Fruit fly (Drosophila melanogaster): Measurements from ENCODE around the gene Gr22e.

Gr22e gene

DNA sequence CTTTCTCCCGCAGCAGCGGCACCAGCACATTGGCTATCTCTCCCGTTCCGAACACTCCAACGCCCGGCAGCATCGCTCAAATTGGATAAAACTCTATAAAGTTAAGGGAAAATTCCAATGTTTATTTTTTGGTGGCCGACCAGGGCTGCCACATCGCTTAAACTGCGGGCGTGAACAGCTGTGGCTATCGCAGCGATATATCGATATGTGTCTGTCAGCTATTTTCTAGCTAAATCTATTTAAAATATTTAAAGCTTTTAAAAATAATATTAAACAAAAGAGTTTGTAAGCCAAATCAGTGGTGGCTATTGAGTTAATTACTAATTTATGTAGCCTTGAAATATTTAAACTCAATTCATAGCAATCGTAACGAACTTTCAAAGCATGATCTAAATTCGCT, 31.9 kb upstream of the Gr22e start, which contains the start of the genes CG17712 and CG17648 (continued):
- peak; percentile 71; the same call in 2 of the 3 replicates for TF ChIP-seq CG7963 (GFP tag; IDR thresholded peaks at IDR 0.05; ENCODE audit: partially characterized antibody)
- TF ChIP-seq knrl (GFP tag; IDR thresholded peaks at IDR 0.05; ENCODE audit: partially characterized antibody): peak; percentile 85
- no peak for TF ChIP-seq CG4424 (GFP tag; optimal IDR thresholded peaks at IDR 0.05)
- TF ChIP-seq Eip74EF (GFP tag; optimal IDR thresholded peaks at IDR 0.05): no peak
- peak; percentile 60; the same call in 1 of the 3 replicates for TF ChIP-seq mld (GFP tag; IDR thresholded peaks at IDR 0.05; ENCODE audit: partially characterized antibody)
- TF ChIP-seq HLH4C (GFP tag; IDR thresholded peaks at IDR 0.05; ENCODE audit: partially characterized antibody): peak; percentile 74
- TF ChIP-seq insv (GFP tag; optimal IDR thresholded peaks at IDR 0.05): no peak
- no peak for TF ChIP-seq pfk (GFP tag; optimal IDR thresholded peaks at IDR 0.05)
- peak; percentile 70 for TF ChIP-seq ato (GFP tag; IDR thresholded peaks at IDR 0.05; ENCODE audit: partially characterized antibody)
- peak; percentile 38; the same call in 1 of the 2 replicates for TF ChIP-seq NFAT (GFP tag; IDR thresholded peaks at IDR 0.05)
- no peak for TF ChIP-seq CG10321 (GFP tag; IDR thresholded peaks at IDR 0.05)
- no peak for TF ChIP-seq CG12299 (tag; optimal IDR thresholded peaks at IDR 0.05)
- TF ChIP-seq CG16813 (GFP tag; IDR thresholded peaks at IDR 0.05; ENCODE audit: partially characterized antibody): peak; percentile 82
- TF ChIP-seq HmgZ (tag; optimal IDR thresholded peaks at IDR 0.05): no peak
- peak; percentile 64 for TF ChIP-seq CG4617 (GFP tag; optimal IDR thresholded peaks at IDR 0.05; ENCODE audit: borderline replicate concordance)
- TF ChIP-seq nerfin-1 (tag; optimal IDR thresholded peaks at IDR 0.05): peak; percentile 15
- peak; percentile 45 for TF ChIP-seq sd (tag; optimal IDR thresholded peaks at IDR 0.05)
- TF ChIP-seq MTF-1 (GFP tag; optimal IDR thresholded peaks at IDR 0.05; ENCODE audit: borderline replicate concordance): no peak
- TF ChIP-seq nmo (GFP tag; optimal IDR thresholded peaks at IDR 0.05): peak; percentile 20
- peak; percentile 88 for TF ChIP-seq amos (GFP tag; IDR thresholded peaks at IDR 0.05; ENCODE audit: partially characterized antibody)
- peak; percentile 85 for TF ChIP-seq Doc3 (GFP tag; IDR thresholded peaks at IDR 0.05; ENCODE audit: partially characterized antibody)
- peak; percentile 79 for TF ChIP-seq CG42726 (GFP tag; IDR thresholded peaks at IDR 0.05; ENCODE audit: partially characterized antibody)
- TF ChIP-seq CG16863 (GFP tag; optimal IDR thresholded peaks at IDR 0.05): no peak
- peak; percentile 86 for TF ChIP-seq stwl (tag; optimal IDR thresholded peaks at IDR 0.05)
- TF ChIP-seq Side (GFP tag; optimal IDR thresholded peaks at IDR 0.05): no peak
- no peak for TF ChIP-seq pho (GFP tag; optimal IDR thresholded peaks at IDR 0.05)
- TF ChIP-seq Hmx (GFP tag; optimal IDR thresholded peaks at IDR 0.05): no peak
- peak; percentile 9 for TF ChIP-seq CG17829 (tag; optimal IDR thresholded peaks at IDR 0.05)
- 0 out of 3 replicates have a peak, but pooled peaks have one; percentile 26 for TF ChIP-seq hb (GFP tag; IDR thresholded peaks at IDR 0.05; ENCODE audit: partially characterized antibody)
- peak; percentile 16 for TF ChIP-seq CG14710 (tag; optimal IDR thresholded peaks at IDR 0.05)
- TF ChIP-seq CG2129 (GFP tag; IDR thresholded peaks at IDR 0.05; ENCODE audit: partially characterized antibody): peak; percentile 51
- TF ChIP-seq pzg (GFP tag; optimal IDR thresholded peaks at IDR 0.05): peak; percentile 52
- TF ChIP-seq ro (GFP tag; IDR thresholded peaks at IDR 0.05): no peak
- TF ChIP-seq CG18262 (tag; optimal IDR thresholded peaks at IDR 0.05): no peak
- no peak for TF ChIP-seq dmrt11E (tag; optimal IDR thresholded peaks at IDR 0.05)
- TF ChIP-seq CG10565 (GFP tag; optimal IDR thresholded peaks at IDR 0.05): no peak
- no peak for TF ChIP-seq pita (GFP tag; optimal IDR thresholded peaks at IDR 0.05)
- TF ChIP-seq Dp (GFP tag; optimal IDR thresholded peaks at IDR 0.05): peak; percentile 44
- TF ChIP-seq Vsx1 (GFP tag; optimal IDR thresholded peaks at IDR 0.05): no peak
- TF ChIP-seq Taf1 (GFP tag; IDR thresholded peaks at IDR 0.05): no peak
- TF ChIP-seq ham (GFP tag; IDR thresholded peaks at IDR 0.05): no peak
- peak; percentile 62 for TF ChIP-seq Sry-δ (GFP tag; optimal IDR thresholded peaks at IDR 0.05)
- TF ChIP-seq CG3726 (GFP tag; IDR thresholded peaks at IDR 0.05): no peak
- TF ChIP-seq Bgb (GFP tag; IDR thresholded peaks at IDR 0.05; ENCODE audit: partially characterized antibody): peak; percentile 84
- TF ChIP-seq CG34224 (GFP tag; IDR thresholded peaks at IDR 0.05; ENCODE audit: partially characterized antibody): peak; percentile 86
- TF ChIP-seq Sry-β (GFP tag; optimal IDR thresholded peaks at IDR 0.05): peak; percentile 82
- no peak for TF ChIP-seq CG10209 (GFP tag; optimal IDR thresholded peaks at IDR 0.05)
- TF ChIP-seq al (GFP tag; IDR thresholded peaks at IDR 0.05): 0 out of 2 replicates have a peak, but pooled peaks have one; percentile 19

Measured in whole organism, embryonic.